Worm (Caenorhabditis elegans) whole organism, L1 larva: ENCODE results near the gene lbp-3.

Experiments
- C04F5.9 ChIP-seq: sonication (generic microtip); optimal IDR thresholded peaks from 2 replicates; lab custom pipeline; 2016; ENCODE audit warnings: missing genetic modification characterization, missing compliant biosample characterization
- C34B4.2 ChIP-seq: sonication (generic microtip); optimal IDR thresholded peaks from 2 replicates; lab custom pipeline; 2017; ENCODE audit warnings: mild to moderate bottlenecking, missing genetic modification characterization, missing compliant biosample characterization
- Y116A8C.19 ChIP-seq: sonication (generic microtip); optimal IDR thresholded peaks from 2 replicates; lab custom pipeline; 2016; ENCODE audit warnings: missing compliant biosample characterization, missing genetic modification characterization, borderline replicate concordance
- aha-1 ChIP-seq: fragments of 150-350 bp; optimal IDR thresholded peaks from 2 replicates; lab custom pipeline; 2014; ENCODE audit warnings: missing biosample characterization, missing genetic modification characterization
- efl-3 ChIP-seq: fragments of 200-800 bp; sonication (Bioruptor generic); optimal IDR thresholded peaks from 2 replicates; lab custom pipeline; 2018; ENCODE audit warnings: mild to moderate bottlenecking, missing genetic modification characterization, missing compliant biosample characterization
- egl-27 ChIP-seq, 2 experiments: fragments of 150-350 bp in 1 of 2; sonication (generic microtip); optimal IDR thresholded peaks; 3 replicates each; lab custom pipeline; 2017 to 2018; ENCODE audit warnings: missing biosample characterization in 2 of 2, missing genetic modification characterization in 2 of 2, missing genetic modification reagents in 2 of 2
- elt-2 ChIP-seq: sonication (generic microtip); optimal IDR thresholded peaks from 2 replicates; lab custom pipeline; 2016; ENCODE audit warnings: missing genetic modification characterization, mild to moderate bottlenecking, inconsistent platforms, missing compliant biosample characterization, missing genetic modification reagents
- ets-5 ChIP-seq: fragments of 200-800 bp; sonication (Bioruptor generic); IDR thresholded peaks from 2 replicates; pipeline ENCODE4 v1.3.6; 2022; ENCODE audit warnings: missing genetic modification characterization, missing compliant biosample characterization
- fkh-4 ChIP-seq: sonication (generic microtip); optimal IDR thresholded peaks from 2 replicates; lab custom pipeline; 2016; ENCODE audit warnings: missing compliant biosample characterization, missing genetic modification characterization, borderline replicate concordance
- hlh-4 ChIP-seq: sonication (generic microtip); optimal IDR thresholded peaks from 2 replicates; lab custom pipeline; 2016; ENCODE audit warnings: mild to moderate bottlenecking, missing genetic modification characterization, missing compliant biosample characterization
- irx-1 ChIP-seq: sonication (generic microtip); optimal IDR thresholded peaks from 2 replicates; lab custom pipeline; 2016; ENCODE audit warnings: missing genetic modification characterization, missing compliant biosample characterization
- jun-1 ChIP-seq: fragments of 150-350 bp; optimal IDR thresholded peaks from 2 replicates; lab custom pipeline; 2014; ENCODE audit warnings: missing biosample characterization, missing genetic modification reagents, missing genetic modification characterization
- lin-13 ChIP-seq: fragments of 150-350 bp; optimal IDR thresholded peaks from 2 replicates; lab custom pipeline; 2014; ENCODE audit warnings: missing biosample characterization, missing genetic modification reagents, missing genetic modification characterization
- lin-14 ChIP-seq: fragments of 200-800 bp; sonication (Bioruptor generic); optimal IDR thresholded peaks from 2 replicates; lab custom pipeline; 2018; ENCODE audit warnings: mild to moderate bottlenecking, missing genetic modification characterization, moderate library complexity, missing compliant biosample characterization
- lin-15B ChIP-seq: fragments of 150-350 bp; sonication (generic microtip); optimal IDR thresholded peaks from 3 replicates; lab custom pipeline; 2014; ENCODE audit warnings: missing biosample characterization, missing genetic modification characterization
- lin-35 ChIP-seq, 2 experiments: fragments of 150-350 bp; optimal IDR thresholded peaks; 2 replicates each; lab custom pipeline; 2014; ENCODE audit warnings: missing biosample characterization in 2 of 2, missing genetic modification characterization in 2 of 2, missing genetic modification reagents in 2 of 2
- lin-39 ChIP-seq: fragments of 150-350 bp; optimal IDR thresholded peaks from 2 replicates; lab custom pipeline; 2014; ENCODE audit warnings: missing biosample characterization, missing genetic modification reagents, missing genetic modification characterization
- lir-3 ChIP-seq: sonication (generic microtip); optimal IDR thresholded peaks from 2 replicates; lab custom pipeline; 2016; ENCODE audit warnings: mild to moderate bottlenecking, missing genetic modification characterization, moderate library complexity, missing compliant biosample characterization; ENCODE audit not compliant: poor library complexity
- lsy-2 ChIP-seq, 2 experiments: fragments of 150-350 bp; optimal IDR thresholded peaks; 2 replicates each; lab custom pipeline; 2014; ENCODE audit warnings: missing biosample characterization in 2 of 2, missing genetic modification characterization in 2 of 2
- mab-9 ChIP-seq: fragments of 200-800 bp; sonication (Bioruptor generic); IDR thresholded peaks from 2 replicates; pipeline ENCODE4 v1.3.6; 2022; ENCODE audit warnings: missing genetic modification reagents, missing genetic modification characterization, missing compliant biosample characterization
- mdl-1 ChIP-seq, 2 experiments: fragments of 150-350 bp; optimal IDR thresholded peaks; 2 replicates each; lab custom pipeline; 2014 to 2017; ENCODE audit warnings: missing biosample characterization in 2 of 2, missing genetic modification characterization in 2 of 2, inconsistent platforms in 1 of 2
- mep-1 ChIP-seq: fragments of 150-350 bp; optimal IDR thresholded peaks from 2 replicates; lab custom pipeline; 2014; ENCODE audit warnings: missing biosample characterization, missing genetic modification characterization
- nhr-12 ChIP-seq: sonication (generic microtip); optimal IDR thresholded peaks from 2 replicates; lab custom pipeline; 2017; ENCODE audit warnings: missing biosample characterization, missing genetic modification characterization
- nhr-20 ChIP-seq: sonication (generic microtip); optimal IDR thresholded peaks from 2 replicates; lab custom pipeline; 2016; ENCODE audit warnings: mild to moderate bottlenecking, missing genetic modification characterization, missing compliant biosample characterization
- nhr-237 ChIP-seq: fragments of 150-350 bp; optimal IDR thresholded peaks from 2 replicates; lab custom pipeline; 2014; ENCODE audit warnings: missing biosample characterization, missing genetic modification characterization
- nhr-76 ChIP-seq: sonication (generic microtip); optimal IDR thresholded peaks from 2 replicates; lab custom pipeline; 2017; ENCODE audit warnings: missing biosample characterization, missing genetic modification characterization
- nhr-77 ChIP-seq: fragments of 150-350 bp; optimal IDR thresholded peaks from 2 replicates; lab custom pipeline; 2014; ENCODE audit warnings: missing biosample characterization, missing genetic modification characterization
- nhr-84 ChIP-seq: sonication (generic microtip); optimal IDR thresholded peaks from 2 replicates; lab custom pipeline; 2017; ENCODE audit warnings: missing biosample characterization, missing genetic modification characterization
- nhr-90 ChIP-seq: sonication (generic microtip); optimal IDR thresholded peaks from 2 replicates; lab custom pipeline; 2016; ENCODE audit warnings: mild to moderate bottlenecking, missing genetic modification characterization, missing compliant biosample characterization; ENCODE audit not compliant: poor library complexity
- rnt-1 ChIP-seq: sonication (generic microtip); optimal IDR thresholded peaks from 2 replicates; lab custom pipeline; 2016; ENCODE audit warnings: mild to moderate bottlenecking, missing genetic modification characterization, moderate library complexity, missing compliant biosample characterization
- snpc-4 ChIP-seq: fragments of 150-350 bp; optimal IDR thresholded peaks from 2 replicates; lab custom pipeline; 2014; ENCODE audit warnings: missing biosample characterization, missing genetic modification characterization
- sox-4 ChIP-seq: sonication (generic microtip); optimal IDR thresholded peaks from 2 replicates; lab custom pipeline; 2016; ENCODE audit warnings: missing genetic modification characterization, missing compliant biosample characterization
- sptf-1 ChIP-seq: fragments of 150-350 bp; optimal IDR thresholded peaks from 2 replicates; lab custom pipeline; 2014; ENCODE audit warnings: missing biosample characterization, missing genetic modification characterization
- swsn-7 ChIP-seq: sonication (generic microtip); optimal IDR thresholded peaks from 2 replicates; lab custom pipeline; 2016; ENCODE audit warnings: missing genetic modification characterization, missing compliant biosample characterization
- unc-30 ChIP-seq: sonication (generic microtip); optimal IDR thresholded peaks from 2 replicates; lab custom pipeline; 2017; ENCODE audit warnings: missing biosample characterization, missing genetic modification characterization
- unc-98 ChIP-seq: fragments of 200-800 bp; sonication (Bioruptor generic); IDR thresholded peaks from 2 replicates; pipeline ENCODE4 v1.3.6; 2022; ENCODE audit warnings: missing genetic modification characterization, missing compliant biosample characterization
- vab-15 ChIP-seq: sonication (generic microtip); optimal IDR thresholded peaks from 2 replicates; lab custom pipeline; 2017; ENCODE audit warnings: missing genotype, mild to moderate bottlenecking, missing genetic modification characterization, missing compliant biosample characterization
- xbp-1 ChIP-seq: sonication (generic microtip); optimal IDR thresholded peaks from 2 replicates; lab custom pipeline; 2016; ENCODE audit warnings: missing genetic modification characterization, missing compliant biosample characterization

lbp-3 gene

DNA sequence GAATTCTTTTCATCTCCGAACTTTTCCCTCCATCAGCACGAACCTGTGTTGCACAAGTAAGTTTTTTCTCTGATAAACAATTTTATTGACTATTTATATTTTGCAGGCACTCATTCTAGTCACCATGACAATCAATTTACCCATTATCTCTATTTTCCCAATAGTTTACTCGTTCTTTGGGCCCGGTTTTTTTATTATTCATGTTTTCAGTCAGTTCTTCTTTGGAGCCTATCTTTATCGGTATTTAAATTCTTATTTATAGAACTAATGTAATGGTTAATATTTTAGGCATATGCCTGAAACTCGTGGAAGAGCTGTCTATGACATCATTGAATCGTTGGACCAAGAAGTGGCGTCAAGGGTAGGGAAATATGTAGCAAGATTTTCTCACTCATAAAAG is 27.8 kb downstream of the lbp-3 start:
- TF ChIP-seq snpc-4 (tag; lab: Kevin White, UChicago) (no peak), lin-15B (tag; lab: Kevin White, UChicago) (no peak), lsy-2 (tag; optimal IDR thresholded peaks at IDR 0.05; lab: Kevin White, UChicago) (no peak), C04F5.9 (tag; lab: Kevin White, UChicago) (no peak), C34B4.2 (tag; lab: Kevin White, UChicago) (no peak), nhr-237 (no peak), swsn-7 (tag; lab: Kevin White, UChicago) (no peak), lin-14 (GFP tag; lab: Kevin White, UChicago) (no peak), hlh-4 (tag; lab: Kevin White, UChicago) (no peak), efl-3 (GFP tag; lab: Kevin White, UChicago) (no peak)

DNA sequence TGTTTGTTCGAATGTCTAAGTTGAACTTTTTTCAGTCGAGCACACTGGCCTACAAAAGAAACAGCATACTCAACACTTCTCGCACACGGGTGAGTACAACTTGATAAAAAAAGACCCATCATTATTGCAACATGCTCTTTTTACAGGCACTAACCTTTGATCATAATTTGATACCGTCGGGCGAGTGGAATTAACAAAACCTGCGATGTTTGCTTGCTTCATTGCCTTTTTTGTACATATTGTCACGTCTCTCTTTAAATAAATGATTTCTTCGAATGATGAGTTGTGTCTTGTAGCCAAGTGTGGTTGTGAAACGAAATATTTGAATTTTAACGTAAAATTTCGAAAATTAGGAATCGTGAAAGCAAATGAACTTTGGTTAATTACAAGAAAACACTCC is 28.3 kb downstream of the lbp-3 start:
- peak in 1 of 2 experiments; percentile 2 for TF ChIP-seq lin-35 (GFP tag; optimal IDR thresholded peaks at IDR 0.05; lab: Kevin White, UChicago)
- TF ChIP-seq swsn-7 (tag; lab: Kevin White, UChicago): no peak
- TF ChIP-seq fkh-4 (tag; lab: Kevin White, UChicago): no peak
- TF ChIP-seq xbp-1 (tag; lab: Kevin White, UChicago): no peak
- TF ChIP-seq Y116A8C.19: no peak
- no peak for TF ChIP-seq rnt-1 (tag; lab: Kevin White, UChicago)
- TF ChIP-seq vab-15 (tag; lab: Kevin White, UChicago): no peak
- TF ChIP-seq jun-1 (tag; lab: Kevin White, UChicago): no peak
- TF ChIP-seq nhr-20 (tag; lab: Kevin White, UChicago): peak; percentile 33
- TF ChIP-seq nhr-84 (tag; lab: Kevin White, UChicago): no peak
- peak in 1 of 2 experiments; percentile 3 for TF ChIP-seq mdl-1 (tag; optimal IDR thresholded peaks at IDR 0.05; lab: Kevin White, UChicago)
- peak; percentile 80 for TF ChIP-seq elt-2
- TF ChIP-seq unc-30 (tag; lab: Kevin White, UChicago): no peak
- TF ChIP-seq efl-3 (GFP tag; lab: Kevin White, UChicago): no peak
- no peak for TF ChIP-seq nhr-76
- TF ChIP-seq ets-5 (GFP tag; lab: Robert Waterston, UW): no peak
- TF ChIP-seq sptf-1 (tag; lab: Kevin White, UChicago): no peak
- no peak for TF ChIP-seq egl-27 (tag; optimal IDR thresholded peaks at IDR 0.05; lab: Kevin White, UChicago)
- TF ChIP-seq lir-3 (tag; lab: Kevin White, UChicago): no peak
- TF ChIP-seq sox-4 (tag; lab: Kevin White, UChicago): no peak
- no peak for TF ChIP-seq mab-9 (GFP tag; lab: Robert Waterston, UW)

DNA sequence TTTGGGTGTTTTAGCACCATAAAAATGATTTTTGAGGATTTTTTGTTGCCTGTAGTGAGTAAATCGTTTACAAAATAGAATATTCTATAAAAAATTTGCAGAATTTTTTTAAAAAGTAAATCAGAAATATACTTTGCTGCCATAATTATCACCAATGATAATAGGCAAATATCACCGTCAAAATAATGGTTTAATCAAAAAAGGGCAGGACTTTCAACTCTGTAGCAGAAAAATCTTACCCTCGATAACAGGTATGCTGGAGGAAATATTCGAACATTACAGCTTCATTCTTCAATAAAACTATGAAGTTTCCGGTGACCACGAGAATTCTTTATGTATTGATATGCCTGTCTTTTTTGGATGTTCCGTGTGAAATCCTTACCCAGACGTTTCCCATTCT is 32.0 kb downstream of the lbp-3 start, which contains the start of gene K09C4.4:
Gene K09C4.4 (plus strand): TSS at position 301 of the 400 bp plus-strand sequence.
- no peak for TF ChIP-seq irx-1
- TF ChIP-seq snpc-4 (tag; lab: Kevin White, UChicago): no peak
- no peak for TF ChIP-seq unc-98
- TF ChIP-seq xbp-1 (tag; lab: Kevin White, UChicago): no peak
- TF ChIP-seq lin-14 (GFP tag; lab: Kevin White, UChicago): no peak
- TF ChIP-seq nhr-237: no peak
- TF ChIP-seq mep-1 (tag; lab: Kevin White, UChicago): no peak
- TF ChIP-seq lin-39 (tag; lab: Kevin White, UChicago): no peak
- no peak for TF ChIP-seq nhr-77
- no peak for TF ChIP-seq efl-3 (GFP tag; lab: Kevin White, UChicago)
- TF ChIP-seq elt-2: no peak
- TF ChIP-seq lin-15B (tag; lab: Kevin White, UChicago): no peak
- TF ChIP-seq lin-13 (GFP tag; lab: Kevin White, UChicago): no peak
- TF ChIP-seq Y116A8C.19: no peak

DNA sequence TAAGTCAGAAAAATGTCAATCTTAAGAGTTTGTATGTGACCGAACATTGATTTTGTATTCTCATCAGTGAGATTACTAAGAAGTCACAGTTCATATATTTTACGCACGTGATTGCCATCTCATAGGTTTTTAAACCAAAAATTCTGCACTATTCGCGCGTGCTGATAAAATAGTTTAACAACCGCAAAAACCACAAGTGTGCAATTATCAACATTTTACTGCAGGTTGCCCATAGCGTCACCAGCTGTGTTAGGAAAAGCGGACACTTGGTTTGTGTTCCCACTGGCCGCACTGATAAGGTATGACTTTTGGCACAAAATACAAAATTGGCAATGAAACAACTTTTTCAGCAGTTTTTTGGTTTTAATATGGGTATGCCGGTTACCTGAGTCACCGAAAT is 33.0 kb downstream of the lbp-3 start:
- TF ChIP-seq nhr-90 (peak; percentile 34), lin-35 (GFP tag; optimal IDR thresholded peaks at IDR 0.05; lab: Kevin White, UChicago) (peak in 1 of 2 experiments; percentile 26), nhr-12 (tag; lab: Kevin White, UChicago) (no peak), aha-1 (tag; lab: Kevin White, UChicago) (no peak), nhr-76 (no peak), nhr-20 (tag; lab: Kevin White, UChicago) (peak; percentile 21), mdl-1 (tag; optimal IDR thresholded peaks at IDR 0.05; lab: Kevin White, UChicago) (peak in 1 of 2 experiments; percentile 42), snpc-4 (tag; lab: Kevin White, UChicago) (no peak), elt-2 (peak; percentile 95)
